Worm (Caenorhabditis elegans) whole organism, young adult: ENCODE results near the gene K05F6.12.

ENCODE experiments used
- D2030.7 ChIP-seq: fragments of 200-800 bp; sonication (Bioruptor generic); IDR thresholded peaks from 2 replicates; pipeline ENCODE4 v1.3.6; 2022; ENCODE audit warnings: missing genetic modification reagents, missing genetic modification characterization, missing compliant biosample characterization
- F22D6.2 ChIP-seq: sonication (generic microtip); optimal IDR thresholded peaks from 2 replicates; lab custom pipeline; 2016; ENCODE audit warnings: mild to moderate bottlenecking, missing genetic modification characterization, missing compliant biosample characterization
- F23B12.7 ChIP-seq: sonication (generic microtip); optimal IDR thresholded peaks from 2 replicates; lab custom pipeline; 2017; ENCODE audit warnings: missing genetic modification characterization, mild to moderate bottlenecking, missing compliant biosample characterization, antibody characterized with exemption, moderate library complexity; ENCODE audit not compliant: insufficient read depth
- F39B2.1 ChIP-seq: fragments of 200-800 bp; sonication (Bioruptor generic); IDR thresholded peaks from 2 replicates; pipeline ENCODE4 v1.3.6; 2022; ENCODE audit warnings: missing genetic modification reagents, missing genetic modification characterization, missing compliant biosample characterization
- F49E8.2 ChIP-seq: sonication (generic microtip); optimal IDR thresholded peaks from 3 replicates; lab custom pipeline; 2017; ENCODE audit warnings: missing genetic modification characterization, mild to moderate bottlenecking, missing compliant biosample characterization, antibody characterized with exemption, moderate library complexity; ENCODE audit not compliant: insufficient read depth
- F55B11.4 ChIP-seq: sonication (generic microtip); optimal IDR thresholded peaks from 2 replicates; lab custom pipeline; 2016; ENCODE audit warnings: missing compliant biosample characterization, missing genetic modification characterization, borderline replicate concordance; ENCODE audit not compliant: insufficient read depth
- T26A5.8 ChIP-seq: sonication (generic microtip); optimal IDR thresholded peaks from 2 replicates; lab custom pipeline; 2016; ENCODE audit warnings: missing genetic modification characterization, missing compliant biosample characterization
- Y53F4B.3 ChIP-seq: fragments of 200-800 bp; sonication (Bioruptor generic); IDR thresholded peaks from 2 replicates; pipeline ENCODE4 v1.3.6; 2022; ENCODE audit warnings: missing genetic modification reagents, missing genetic modification characterization, missing compliant biosample characterization
- Y56A3A.18 ChIP-seq: fragments of 200-800 bp; sonication (Bioruptor generic); IDR thresholded peaks from 2 replicates; pipeline ENCODE4 v1.3.6; 2022; ENCODE audit warnings: missing genetic modification reagents, missing genetic modification characterization, missing compliant biosample characterization
- attf-6 ChIP-seq: fragments of 200-800 bp; sonication (Bioruptor generic); IDR thresholded peaks from 2 replicates; pipeline ENCODE4 v1.3.6; 2022; ENCODE audit warnings: missing genetic modification reagents, missing genetic modification characterization, missing compliant biosample characterization
- cebp-1 ChIP-seq, 2 experiments: fragments of 200-800 bp in 1 of 2; sonication (Bioruptor generic) in 1 of 2; sonication (generic microtip) in 1 of 2; IDR thresholded peaks in 1 of 2; optimal IDR thresholded peaks in 1 of 2; 2 replicates each; pipeline versions ENCODE4 v1.3.6 to Lab custom; 2017 to 2022; ENCODE audit warnings: missing compliant biosample characterization in 2 of 2, missing genetic modification characterization in 2 of 2, mild to moderate bottlenecking in 1 of 2, missing genetic modification reagents in 1 of 2, moderate library complexity in 1 of 2
- ceh-100 ChIP-seq: fragments of 200-800 bp; sonication (Bioruptor generic); IDR thresholded peaks from 2 replicates; pipeline ENCODE4 v1.3.6; 2022; ENCODE audit warnings: missing genetic modification reagents, missing genetic modification characterization, missing compliant biosample characterization
- ceh-27 ChIP-seq: fragments of 200-800 bp; sonication (Bioruptor generic); optimal IDR thresholded peaks from 2 replicates; lab custom pipeline; 2018; ENCODE audit warnings: mild to moderate bottlenecking, missing genetic modification characterization, moderate library complexity, missing compliant biosample characterization
- ceh-79 ChIP-seq: sonication (generic microtip); optimal IDR thresholded peaks from 2 replicates; lab custom pipeline; 2017; ENCODE audit warnings: mild to moderate bottlenecking, missing genetic modification characterization, missing compliant biosample characterization
- ceh-91 ChIP-seq: fragments of 200-800 bp; sonication (Bioruptor generic); IDR thresholded peaks from 2 replicates; pipeline ENCODE4 v1.3.6; 2022; ENCODE audit warnings: missing genetic modification reagents, missing genetic modification characterization, missing compliant biosample characterization
- dpl-1 ChIP-seq: fragments of 150-350 bp; optimal IDR thresholded peaks from 2 replicates; lab custom pipeline; 2014; ENCODE audit warnings: missing biosample characterization, missing genetic modification reagents, missing genetic modification characterization
- ets-4 ChIP-seq: fragments of 200-800 bp; sonication (Bioruptor generic); optimal IDR thresholded peaks from 2 replicates; lab custom pipeline; 2018; ENCODE audit warnings: mild to moderate bottlenecking, missing genetic modification characterization, missing compliant biosample characterization
- fkh-3 ChIP-seq: sonication (generic microtip); optimal IDR thresholded peaks from 2 replicates; lab custom pipeline; 2016; ENCODE audit warnings: mild to moderate bottlenecking, missing genetic modification characterization, missing compliant biosample characterization
- him-1 ChIP-seq: sonication (generic microtip); optimal IDR thresholded peaks from 2 replicates; lab custom pipeline; 2016; ENCODE audit warnings: missing genotype, missing genetic modification reagents, missing genetic modification characterization, missing compliant biosample characterization
- hmg-1.2 ChIP-seq: fragments of 200-800 bp; sonication (Bioruptor generic); IDR thresholded peaks from 2 replicates; pipeline ENCODE4 v1.3.6; 2022; ENCODE audit warnings: missing genetic modification reagents, missing genetic modification characterization, missing compliant biosample characterization
- hmg-20 ChIP-seq: fragments of 200-800 bp; sonication (Bioruptor generic); IDR thresholded peaks from 2 replicates; pipeline ENCODE4 v1.3.6; 2022; ENCODE audit warnings: missing genetic modification reagents, missing genetic modification characterization, missing compliant biosample characterization
- let-526 ChIP-seq: fragments of 200-800 bp; sonication (Bioruptor generic); IDR thresholded peaks from 2 replicates; pipeline ENCODE4 v1.3.6; 2022; ENCODE audit warnings: missing genetic modification reagents, missing genetic modification characterization, missing compliant biosample characterization
- lin-26 ChIP-seq: fragments of 200-800 bp; sonication (Bioruptor generic); IDR thresholded peaks from 2 replicates; pipeline ENCODE4 v1.3.6; 2022; ENCODE audit warnings: missing genetic modification reagents, missing genetic modification characterization, missing compliant biosample characterization
- lin-35 ChIP-seq, 3 experiments: fragments of 150-350 bp in 2 of 3; sonication (generic microtip) in 1 of 3; optimal IDR thresholded peaks; 2 replicates each; lab custom pipeline; 2014 to 2018; ENCODE audit warnings: missing biosample characterization in 3 of 3, missing genetic modification characterization in 3 of 3, missing genetic modification reagents in 3 of 3
- madf-10 ChIP-seq: sonication (generic microtip); optimal IDR thresholded peaks from 2 replicates; lab custom pipeline; 2016; ENCODE audit warnings: mild to moderate bottlenecking, missing genetic modification characterization, missing compliant biosample characterization
- madf-3 ChIP-seq: fragments of 200-800 bp; sonication (Bioruptor generic); IDR thresholded peaks from 2 replicates; pipeline ENCODE4 v1.3.6; 2022; ENCODE audit warnings: missing genetic modification reagents, missing genetic modification characterization, missing compliant biosample characterization
- mcd-1 ChIP-seq: fragments of 200-800 bp; sonication (Bioruptor generic); IDR thresholded peaks from 2 replicates; pipeline ENCODE4 v1.3.6; 2022; ENCODE audit warnings: missing genetic modification reagents, missing genetic modification characterization, missing compliant biosample characterization
- nhr-179 ChIP-seq: sonication (generic microtip); optimal IDR thresholded peaks from 2 replicates; lab custom pipeline; 2016; ENCODE audit warnings: mild to moderate bottlenecking, missing genetic modification characterization, missing compliant biosample characterization
- nhr-80 ChIP-seq: sonication (generic microtip); optimal IDR thresholded peaks from 2 replicates; lab custom pipeline; 2016; ENCODE audit warnings: missing genetic modification characterization, missing compliant biosample characterization
- rcor-1 ChIP-seq: fragments of 200-800 bp; sonication (Bioruptor generic); IDR thresholded peaks from 2 replicates; pipeline ENCODE4 v1.3.6; 2022; ENCODE audit warnings: missing genetic modification reagents, missing genetic modification characterization, missing compliant biosample characterization
- sdz-38 ChIP-seq: sonication (generic microtip); optimal IDR thresholded peaks from 2 replicates; lab custom pipeline; 2016; ENCODE audit warnings: missing genotype, missing genetic modification characterization, missing compliant biosample characterization
- snpc-1.1 ChIP-seq: sonication (generic microtip); optimal IDR thresholded peaks from 2 replicates; lab custom pipeline; 2017; ENCODE audit warnings: missing genetic modification characterization, mild to moderate bottlenecking, missing compliant biosample characterization, antibody characterized with exemption, moderate library complexity, missing genotype, missing genetic modification reagents; ENCODE audit not compliant: insufficient read depth
- snpc-4 ChIP-seq, 5 experiments: fragments of 150-350 bp in 1 of 5; sonication (generic microtip) in 4 of 5; optimal IDR thresholded peaks; 2 replicates each; lab custom pipeline; 2014 to 2018; ENCODE audit warnings: missing genetic modification characterization in 5 of 5, missing biosample characterization in 3 of 5, antibody characterized with exemption in 2 of 5, mild to moderate bottlenecking in 2 of 5, missing compliant biosample characterization in 2 of 5, missing genotype in 2 of 5, moderate library complexity in 2 of 5, missing genetic modification reagents in 1 of 5
- tlf-1 ChIP-seq: fragments of 200-800 bp; sonication (Bioruptor generic); optimal IDR thresholded peaks from 2 replicates; lab custom pipeline; 2018; ENCODE audit warnings: mild to moderate bottlenecking, missing genetic modification characterization, missing compliant biosample characterization
- zim-3 ChIP-seq: sonication (generic microtip); optimal IDR thresholded peaks from 2 replicates; lab custom pipeline; 2017; ENCODE audit warnings: mild to moderate bottlenecking, missing genetic modification characterization, moderate library complexity, missing compliant biosample characterization

The K05F6.12 gene

ce11 chrII:1503663-1504062 is 42.1 kb upstream of the K05F6.12 start:
- no peak for TF ChIP-seq madf-10 (tag; lab: Kevin White, UChicago)
- TF ChIP-seq F39B2.1, result no peak
- no peak for TF ChIP-seq sdz-38
- no peak for TF ChIP-seq attf-6 (GFP tag; lab: Robert Waterston, UW)
- TF ChIP-seq F22D6.2 (tag; lab: Kevin White, UChicago), result no peak
- no peak for TF ChIP-seq Y56A3A.18
- no peak for TF ChIP-seq dpl-1 (GFP tag; lab: Kevin White, UChicago)
- TF ChIP-seq F23B12.7 (tag; lab: Kevin White, UChicago), result no peak
- TF ChIP-seq F55B11.4, result no peak
- TF ChIP-seq ceh-100, result no peak
- no peak for TF ChIP-seq madf-3 (GFP tag; lab: Robert Waterston, UW)
- no peak for TF ChIP-seq lin-26 (GFP tag; lab: Robert Waterston, UW)
- no peak for TF ChIP-seq snpc-4 (GFP tag; optimal IDR thresholded peaks at IDR 0.05; lab: Kevin White, UChicago)
- TF ChIP-seq snpc-4 (tag; optimal IDR thresholded peaks at IDR 0.05; lab: Kevin White, UChicago), result no peak
- no peak; the same call in 1 of the 2 replicates for TF ChIP-seq hmg-1.2 (GFP tag; lab: Robert Waterston, UW)
- TF ChIP-seq him-1, result no peak
- no peak for TF ChIP-seq mcd-1
- no peak for TF ChIP-seq hmg-20
- TF ChIP-seq, all 124 proteins: peak for 0

ce11 chrII:1504266-1504665 is 41.5 kb upstream of the K05F6.12 start, which contains the start of gene fdgt-1:
TSS of gene fdgt-1 (plus strand) at chrII:1504566.
- no peak for TF ChIP-seq ceh-91 (GFP tag; lab: Robert Waterston, UW)
- TF ChIP-seq Y53F4B.3 (GFP tag; lab: Robert Waterston, UW), result no peak
- no peak for TF ChIP-seq ceh-79 (tag; lab: Kevin White, UChicago)
- TF ChIP-seq zim-3 (tag; lab: Kevin White, UChicago), result no peak
- no peak for TF ChIP-seq cebp-1 (GFP tag; IDR thresholded peaks at IDR 0.05; lab: Robert Waterston, UW)
- no peak for TF ChIP-seq cebp-1 (tag; optimal IDR thresholded peaks at IDR 0.05; lab: Kevin White, UChicago)
- TF ChIP-seq tlf-1 (GFP tag; lab: Kevin White, UChicago), result no peak
- TF ChIP-seq, all 124 proteins: peak for 0

- TF ChIP-seq F39B2.1, result no peak
- no peak for TF ChIP-seq Y56A3A.18
- TF ChIP-seq F23B12.7 (tag; lab: Kevin White, UChicago), result no peak
- no peak for TF ChIP-seq nhr-179 (tag; lab: Kevin White, UChicago)
- TF ChIP-seq ceh-27 (GFP tag; lab: Kevin White, UChicago), result no peak
- no peak for TF ChIP-seq D2030.7 (GFP tag; lab: Robert Waterston, UW)
- no peak for TF ChIP-seq let-526 (GFP tag; lab: Robert Waterston, UW)
- TF ChIP-seq snpc-1.1, result no peak
- TF ChIP-seq rcor-1 (GFP tag; lab: Robert Waterston, UW), result no peak
- TF ChIP-seq F49E8.2 (tag; lab: Kevin White, UChicago), result no peak
- TF ChIP-seq hmg-20, result no peak
- no peak for TF ChIP-seq fkh-3
- no peak for TF ChIP-seq T26A5.8 (tag; lab: Kevin White, UChicago)
- no peak for TF ChIP-seq lin-35 (GFP tag; optimal IDR thresholded peaks at IDR 0.05; lab: Kevin White, UChicago)
- TF ChIP-seq nhr-80 (tag; lab: Kevin White, UChicago), result no peak
- TF ChIP-seq ets-4 (GFP tag; lab: Kevin White, UChicago), result no peak
Measured at ce11 chrII:1517354-1517753, 28.4 kb upstream of the K05F6.12 start, which contains the start of gene math-45. TSS of gene math-45 (minus strand) at chrII:1517454.
